Worm (Caenorhabditis elegans) whole organism, L4 larva: Measurements from ENCODE around the gene hum-2.

Source experiments
- F10B5.3 ChIP-seq: sonication (generic microtip); optimal IDR thresholded peaks from 2 replicates; lab custom pipeline; 2016; ENCODE audit warnings: mild to moderate bottlenecking, missing genetic modification characterization, missing compliant biosample characterization
- T20F7.1 ChIP-seq: fragments of 200-800 bp; sonication (Bioruptor generic); optimal IDR thresholded peaks from 2 replicates; lab custom pipeline; 2018; ENCODE audit warnings: mild to moderate bottlenecking, missing genetic modification characterization, missing compliant biosample characterization
- Y48G9A.11 ChIP-seq: fragments of 200-800 bp; sonication (Bioruptor generic); IDR thresholded peaks from 2 replicates; pipeline ENCODE4 v1.3.6; 2022; ENCODE audit warnings: missing genetic modification reagents, missing genetic modification characterization, missing compliant biosample characterization
- aly-2 ChIP-seq: sonication (generic microtip); optimal IDR thresholded peaks from 2 replicates; lab custom pipeline; 2018; ENCODE audit warnings: missing biosample characterization, missing genetic modification characterization
- ama-1 ChIP-seq: fragments of 150-350 bp; optimal IDR thresholded peaks from 2 replicates; lab custom pipeline; 2014; ENCODE audit warnings: inconsistent platforms, mixed read lengths
- arid-1 ChIP-seq: fragments of 200-800 bp; sonication (Bioruptor generic); conservative IDR thresholded peaks from 2 replicates; pipeline ENCODE4 v1.3.6; 2022; ENCODE audit warnings: missing genetic modification reagents, missing genetic modification characterization, missing compliant biosample characterization
- ceh-20 ChIP-seq: fragments of 200-800 bp; sonication (Bioruptor generic); IDR thresholded peaks from 2 replicates; pipeline ENCODE4 v1.3.6; 2022; ENCODE audit warnings: missing genetic modification reagents, missing genetic modification characterization, missing compliant biosample characterization
- daf-12 ChIP-seq: fragments of 150-350 bp; optimal IDR thresholded peaks from 2 replicates; lab custom pipeline; 2014; ENCODE audit warnings: missing biosample characterization, missing genetic modification reagents, missing genetic modification characterization
- daf-16 ChIP-seq, 3 experiments: sonication (generic microtip); optimal IDR thresholded peaks; 2 replicates each; lab custom pipeline; 2016 to 2017; ENCODE audit warnings: missing genetic modification characterization in 3 of 3, missing genetic modification reagents in 3 of 3, mild to moderate bottlenecking in 2 of 3, missing compliant biosample characterization in 2 of 3, missing biosample characterization in 1 of 3, moderate library complexity in 1 of 3
- daf-8 ChIP-seq: fragments of 200-800 bp; sonication (Bioruptor generic); IDR thresholded peaks from 2 replicates; pipeline ENCODE4 v1.3.6; 2022; ENCODE audit warnings: missing genetic modification characterization, missing compliant biosample characterization
- dmd-9 ChIP-seq: fragments of 200-800 bp; sonication (Bioruptor generic); IDR thresholded peaks from 2 replicates; pipeline ENCODE4 v1.3.6; 2022; ENCODE audit warnings: missing genetic modification reagents, missing genetic modification characterization, missing compliant biosample characterization
- dpl-1 ChIP-seq: fragments of 150-350 bp; optimal IDR thresholded peaks from 2 replicates; lab custom pipeline; 2014; ENCODE audit warnings: missing biosample characterization, missing genetic modification reagents, missing genetic modification characterization
- egl-43 ChIP-seq: fragments of 200-800 bp; sonication (Bioruptor generic); IDR thresholded peaks from 2 replicates; pipeline ENCODE4 v1.3.6; 2022; ENCODE audit warnings: missing genetic modification reagents, missing genetic modification characterization, missing compliant biosample characterization
- fkh-10 ChIP-seq: fragments of 150-350 bp; optimal IDR thresholded peaks from 2 replicates; lab custom pipeline; 2014; ENCODE audit warnings: missing biosample characterization, missing genetic modification reagents, missing genetic modification characterization
- fos-1 ChIP-seq: fragments of 150-350 bp; optimal IDR thresholded peaks from 2 replicates; lab custom pipeline; 2014; ENCODE audit warnings: missing biosample characterization, missing genetic modification characterization
- hlh-11 ChIP-seq: fragments of 200-800 bp; sonication (Bioruptor generic); optimal IDR thresholded peaks from 2 replicates; lab custom pipeline; 2018; ENCODE audit warnings: mild to moderate bottlenecking, missing genetic modification characterization, missing compliant biosample characterization
- hlh-30 ChIP-seq: sonication (generic microtip); optimal IDR thresholded peaks from 2 replicates; lab custom pipeline; 2017; ENCODE audit warnings: antibody characterized with exemption, mild to moderate bottlenecking, missing genetic modification characterization, missing compliant biosample characterization; ENCODE audit not compliant: insufficient read depth
- jun-1 ChIP-seq: fragments of 150-350 bp; optimal IDR thresholded peaks from 2 replicates; lab custom pipeline; 2014; ENCODE audit warnings: missing biosample characterization, missing genetic modification reagents, missing genetic modification characterization
- lim-7 ChIP-seq: fragments of 200-800 bp; sonication (Bioruptor generic); IDR thresholded peaks from 2 replicates; pipeline ENCODE4 v1.3.6; 2022; ENCODE audit warnings: missing genetic modification characterization, missing compliant biosample characterization
- lin-29 ChIP-seq: fragments of 200-800 bp; sonication (Bioruptor generic); IDR thresholded peaks from 2 replicates; pipeline ENCODE4 v1.3.6; 2022; ENCODE audit warnings: missing genetic modification reagents, missing genetic modification characterization, missing compliant biosample characterization
- lin-38 ChIP-seq: fragments of 200-800 bp; sonication (Bioruptor generic); IDR thresholded peaks from 2 replicates; pipeline ENCODE4 v1.3.6; 2022; ENCODE audit warnings: missing genetic modification reagents, missing genetic modification characterization, missing compliant biosample characterization
- lin-39 ChIP-seq: fragments of 150-350 bp; optimal IDR thresholded peaks from 2 replicates; lab custom pipeline; 2014; ENCODE audit warnings: missing biosample characterization, missing genetic modification reagents, missing genetic modification characterization
- lir-3 ChIP-seq: sonication (generic microtip); optimal IDR thresholded peaks from 2 replicates; lab custom pipeline; 2016; ENCODE audit warnings: mild to moderate bottlenecking, missing genetic modification characterization, missing compliant biosample characterization
- lsy-2 ChIP-seq, 2 experiments: fragments of 150-350 bp in 1 of 2; sonication (generic microtip) in 1 of 2; optimal IDR thresholded peaks; 2 replicates each; lab custom pipeline; 2014 to 2017; ENCODE audit warnings: missing biosample characterization in 2 of 2, missing genetic modification characterization in 2 of 2
- madf-5 ChIP-seq, 2 experiments: fragments of 200-800 bp; sonication (Bioruptor generic); IDR thresholded peaks; 2 replicates each; pipeline ENCODE4 v1.3.6; 2022; ENCODE audit warnings: missing compliant biosample characterization in 2 of 2, missing genetic modification characterization in 2 of 2
- madf-9 ChIP-seq: fragments of 200-800 bp; sonication (Bioruptor generic); conservative IDR thresholded peaks from 2 replicates; pipeline ENCODE4 v1.3.6; 2022; ENCODE audit warnings: missing genetic modification reagents, missing genetic modification characterization, missing compliant biosample characterization
- mdl-1 ChIP-seq, 2 experiments: fragments of 150-350 bp in 1 of 2; sonication (generic microtip) in 1 of 2; optimal IDR thresholded peaks; 2 replicates each; lab custom pipeline; 2014 to 2017; ENCODE audit warnings: missing biosample characterization in 2 of 2, missing genetic modification characterization in 2 of 2
- mes-2 ChIP-seq: sonication (generic microtip); optimal IDR thresholded peaks from 2 replicates; lab custom pipeline; 2016; ENCODE audit warnings: missing genotype, mild to moderate bottlenecking, missing genetic modification characterization, missing compliant biosample characterization; ENCODE audit not compliant: poor library complexity, severe bottlenecking
- mxl-3 ChIP-seq: fragments of 200-800 bp; sonication (Bioruptor generic); optimal IDR thresholded peaks from 2 replicates; lab custom pipeline; 2018; ENCODE audit warnings: mild to moderate bottlenecking, missing genetic modification characterization, missing compliant biosample characterization
- nhr-11 ChIP-seq: fragments of 150-350 bp; optimal IDR thresholded peaks from 2 replicates; lab custom pipeline; 2014; ENCODE audit warnings: missing biosample characterization, missing genetic modification characterization
- nhr-237 ChIP-seq: sonication (generic microtip); optimal IDR thresholded peaks from 2 replicates; lab custom pipeline; 2017; ENCODE audit warnings: missing biosample characterization, missing genetic modification characterization
- nhr-25 ChIP-seq: sonication (generic microtip); optimal IDR thresholded peaks from 2 replicates; lab custom pipeline; 2017; ENCODE audit warnings: missing genetic modification characterization, mild to moderate bottlenecking, missing compliant biosample characterization, antibody characterized with exemption, moderate library complexity, borderline replicate concordance; ENCODE audit not compliant: insufficient read depth
- nhr-42 ChIP-seq: fragments of 200-800 bp; sonication (Bioruptor generic); IDR thresholded peaks from 2 replicates; pipeline ENCODE4 v1.3.6; 2022; ENCODE audit warnings: missing genetic modification characterization, missing compliant biosample characterization
- pha-4 ChIP-seq, 2 experiments: fragments of 150-350 bp in 1 of 2; fragments of 200-800 bp in 1 of 2; sonication (Bioruptor generic) in 1 of 2; IDR thresholded peaks in 1 of 2; optimal IDR thresholded peaks in 1 of 2; 2 replicates each; pipeline versions ENCODE4 v1.3.6 to Lab custom; 2014 to 2022; ENCODE audit warnings: missing genetic modification characterization in 2 of 2, missing genetic modification reagents in 2 of 2, missing biosample characterization in 1 of 2, missing compliant biosample characterization in 1 of 2
- pqm-1 ChIP-seq: sonication (generic microtip); optimal IDR thresholded peaks from 2 replicates; lab custom pipeline; 2017; ENCODE audit warnings: missing biosample characterization, missing genetic modification characterization
- rbr-2 ChIP-seq: sonication (generic microtip); optimal IDR thresholded peaks from 2 replicates; lab custom pipeline; 2016; ENCODE audit warnings: missing genotype, missing genetic modification characterization, missing compliant biosample characterization
- saeg-2 ChIP-seq: fragments of 200-800 bp; sonication (Bioruptor generic); IDR thresholded peaks from 2 replicates; pipeline ENCODE4 v1.3.6; 2022; ENCODE audit warnings: missing genetic modification reagents, missing genetic modification characterization, missing compliant biosample characterization
- set-16 ChIP-seq: fragments of 200-800 bp; sonication (Bioruptor generic); IDR thresholded peaks from 2 replicates; pipeline ENCODE4 v1.3.6; 2022; ENCODE audit warnings: missing genetic modification reagents, missing genetic modification characterization, missing compliant biosample characterization
- skn-1 ChIP-seq: fragments of 150-350 bp; optimal IDR thresholded peaks from 2 replicates; lab custom pipeline; 2014; ENCODE audit warnings: missing biosample characterization, missing genetic modification characterization
- tag-97 ChIP-seq: fragments of 200-800 bp; sonication (Bioruptor generic); IDR thresholded peaks from 2 replicates; pipeline ENCODE4 v1.3.6; 2022; ENCODE audit warnings: missing genetic modification characterization, missing compliant biosample characterization
- tra-1 ChIP-seq: fragments of 200-800 bp; sonication (Bioruptor generic); IDR thresholded peaks from 2 replicates; pipeline ENCODE4 v1.3.6; 2022; ENCODE audit warnings: missing genetic modification reagents, missing genetic modification characterization, missing compliant biosample characterization
- zfp-3 ChIP-seq: fragments of 200-800 bp; sonication (Bioruptor generic); conservative IDR thresholded peaks from 2 replicates; pipeline ENCODE4 v1.3.6; 2022; ENCODE audit warnings: missing genetic modification reagents, missing genetic modification characterization, missing compliant biosample characterization
- ztf-7 ChIP-seq: fragments of 150-350 bp; optimal IDR thresholded peaks from 2 replicates; lab custom pipeline; 2014; ENCODE audit warnings: missing biosample characterization, missing genetic modification characterization

hum-2 gene

DNA sequence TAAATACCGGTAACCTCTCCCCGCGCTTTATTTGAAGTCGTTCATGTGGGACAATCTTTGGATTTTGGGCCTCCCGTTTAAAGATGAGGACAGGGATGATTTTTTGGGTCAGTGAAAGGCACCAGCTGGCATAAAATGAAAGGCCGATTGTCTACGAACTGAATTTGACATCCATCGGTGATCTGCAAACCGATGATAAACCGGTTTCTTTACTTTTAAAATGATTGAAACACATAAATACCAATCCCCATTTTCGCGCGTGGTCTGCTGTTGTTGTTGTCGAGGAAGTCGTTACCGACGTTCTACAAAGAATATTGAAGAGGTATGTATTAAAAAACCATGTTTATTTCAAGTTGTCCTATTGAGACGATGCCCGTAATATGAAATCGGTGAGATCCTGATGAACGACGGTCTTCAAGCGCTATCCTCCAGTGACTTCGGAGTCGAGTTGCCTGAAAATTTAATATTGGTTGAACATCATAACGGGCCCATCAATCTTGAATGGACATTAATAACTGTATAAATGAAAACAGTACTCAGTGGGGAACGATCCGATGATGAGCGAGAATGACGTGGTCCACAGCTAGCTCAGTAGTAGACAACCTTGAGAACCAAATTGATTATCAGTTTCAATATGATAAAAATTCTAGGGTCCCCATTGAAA is 42.9 kb upstream of the hum-2 start (continued):
- no peak for TF ChIP-seq T20F7.1
- TF ChIP-seq nhr-25 (tag; lab: Kevin White, UChicago) = no peak
- TF ChIP-seq fkh-10 (GFP tag; lab: Kevin White, UChicago) = no peak
- TF ChIP-seq lim-7 (GFP tag; lab: Robert Waterston, UW) = peak; percentile 69
- TF ChIP-seq lsy-2 (tag; optimal IDR thresholded peaks at IDR 0.05; lab: Kevin White, UChicago) = no peak
- peak; percentile 37 for TF ChIP-seq fos-1 (tag; lab: Kevin White, UChicago)
- no peak for TF ChIP-seq lin-39 (tag; lab: Kevin White, UChicago)
- TF ChIP-seq nhr-237 (tag; lab: Kevin White, UChicago) = no peak
- peak; percentile 77 for TF ChIP-seq lin-29
- peak; percentile 58; the same call in 1 of the 2 replicates for TF ChIP-seq pha-4 (GFP tag; IDR thresholded peaks at IDR 0.05; lab: Robert Waterston, UW)
- TF ChIP-seq pha-4 (tag; optimal IDR thresholded peaks at IDR 0.05; lab: Kevin White, UChicago) = no peak
- no peak for TF ChIP-seq hlh-30
- 0 out of 2 replicates have a peak, but pooled peaks have one; percentile 45 for TF ChIP-seq madf-9 (GFP tag; lab: Robert Waterston, UW)
- no peak for TF ChIP-seq ztf-7 (tag; lab: Kevin White, UChicago)
- no peak for TF ChIP-seq mxl-3
- TF ChIP-seq F10B5.3 = no peak
- TF ChIP-seq ama-1 (lab: Kevin White, UChicago) = no peak
- TF ChIP-seq lir-3 (tag; lab: Kevin White, UChicago) = no peak
- peak; percentile 67 for TF ChIP-seq ceh-20 (GFP tag; lab: Robert Waterston, UW)
- no peak for TF ChIP-seq pqm-1 (tag; lab: Kevin White, UChicago)
- TF ChIP-seq saeg-2 (GFP tag; lab: Robert Waterston, UW) = peak; percentile 79; the same call in 1 of the 2 replicates
- no peak for TF ChIP-seq madf-5 (GFP tag; IDR thresholded peaks at IDR 0.05; lab: Robert Waterston, UW)
- TF ChIP-seq arid-1 = peak; percentile 48; the same call in 1 of the 2 replicates
- TF ChIP-seq aly-2 (tag; lab: Kevin White, UChicago) = no peak

- TF ChIP-seq tag-97 (GFP tag; lab: Robert Waterston, UW) (no peak), daf-12 (tag; lab: Kevin White, UChicago) (no peak), lim-7 (GFP tag; lab: Robert Waterston, UW) (peak; percentile 36; the same call in 1 of the 2 replicates), hlh-11 (tag; lab: Kevin White, UChicago) (peak; percentile 100), mes-2 (tag; lab: Kevin White, UChicago) (peak; percentile 78), arid-1 (peak; percentile 61), lin-38 (GFP tag; lab: Robert Waterston, UW) (peak; percentile 84), tra-1 (GFP tag; lab: Robert Waterston, UW) (peak; percentile 98), daf-16 (GFP tag; optimal IDR thresholded peaks at IDR 0.05; lab: Kevin White, UChicago) (peak; percentile 68 to 95), daf-16 (tag; optimal IDR thresholded peaks at IDR 0.05; lab: Kevin White, UChicago) (peak; percentile 74), zfp-3 (peak; percentile 98), rbr-2 (peak; percentile 98), dpl-1 (GFP tag; lab: Kevin White, UChicago) (peak; percentile 84), egl-43 (GFP tag; lab: Robert Waterston, UW) (no peak), pqm-1 (tag; lab: Kevin White, UChicago) (peak; percentile 19), mdl-1 (tag; optimal IDR thresholded peaks at IDR 0.05; lab: Kevin White, UChicago) (peak; percentile 99), Y48G9A.11 (peak; percentile 93), skn-1 (tag; lab: Kevin White, UChicago) (no peak), ceh-20 (GFP tag; lab: Robert Waterston, UW) (peak; percentile 100), ama-1 (lab: Kevin White, UChicago) (peak; percentile 100), jun-1 (peak; percentile 94), F10B5.3 (peak; percentile 53), set-16 (GFP tag; lab: Robert Waterston, UW) (peak; percentile 77; the same call in 1 of the 2 replicates), lsy-2 (tag; optimal IDR thresholded peaks at IDR 0.05; lab: Kevin White, UChicago) (peak; percentile 91 to 93), nhr-42 (GFP tag; lab: Robert Waterston, UW) (peak; percentile 96), aly-2 (tag; lab: Kevin White, UChicago) (peak; percentile 49), nhr-11 (tag; lab: Kevin White, UChicago) (peak; percentile 99), dmd-9 (GFP tag; lab: Robert Waterston, UW) (peak; percentile 60; the same call in 1 of the 2 replicates), daf-8 (0 out of 2 replicates have a peak, but pooled peaks have one; percentile 62)
Observed at ce11 chrV:9343629-9344624, 42.0 kb upstream of the hum-2 start, which contains the start of gene tos-1. tos-1 (minus strand) TSS chrV:9344203.
